Fruit fly (Drosophila melanogaster) whole organism, wandering third instar larva: ENCODE measurements around the gene Pld3.

Experiments used
- CG32264 ChIP-seq: fragments of 200-800 bp; sonication (Bioruptor generic); optimal IDR thresholded peaks from 2 replicates; lab custom pipeline; 2016; ENCODE audit warnings: missing biosample characterization, missing genetic modification characterization
- CG9705 ChIP-seq: fragments of 200-800 bp; sonication (Bioruptor generic); optimal IDR thresholded peaks from 2 replicates; lab custom pipeline; 2018; ENCODE audit warnings: missing biosample characterization, mild to moderate bottlenecking, missing genetic modification characterization
- CrebA ChIP-seq: fragments of 200-800 bp; sonication (Bioruptor generic); optimal IDR thresholded peaks from 2 replicates; lab custom pipeline; 2016; ENCODE audit warnings: missing biosample characterization, mild to moderate bottlenecking, missing genetic modification characterization, borderline replicate concordance
- Dfd ChIP-seq: fragments of >200 bp; optimal IDR thresholded peaks from 2 replicates; lab custom pipeline; 2017; ENCODE audit warnings: missing biosample characterization, missing genetic modification characterization
- Dif ChIP-seq: fragments of 200-275, 200-300 bp; sonication (Bioruptor generic); optimal IDR thresholded peaks from 2 replicates; lab custom pipeline; 2018; ENCODE audit warnings: missing biosample characterization, missing genetic modification characterization; ENCODE audit not compliant: partially characterized antibody
- GATAd ChIP-seq: sonication (Bioruptor generic); optimal IDR thresholded peaks from 2 replicates; lab custom pipeline; 2016; ENCODE audit warnings: missing biosample characterization, missing genetic modification characterization
- HLH106 ChIP-seq: fragments of 200-800 bp; optimal IDR thresholded peaks from 3 replicates; lab custom pipeline; 2019; ENCODE audit warnings: missing biosample characterization, mild to moderate bottlenecking, missing genetic modification characterization, moderate library complexity
- Hnf4 ChIP-seq: fragments of 200-800 bp; sonication (Bioruptor generic); optimal IDR thresholded peaks from 2 replicates; lab custom pipeline; 2016; ENCODE audit warnings: missing biosample characterization, mild to moderate bottlenecking, missing genetic modification characterization
- Hr78 ChIP-seq: fragments of >200 bp; optimal IDR thresholded peaks from 2 replicates; lab custom pipeline; 2017; ENCODE audit warnings: missing biosample characterization, missing genetic modification characterization
- Hr83 ChIP-seq: fragments of 200-300 bp; sonication (Bioruptor generic); optimal IDR thresholded peaks from 2 replicates; lab custom pipeline; 2016; ENCODE audit warnings: missing biosample characterization, mild to moderate bottlenecking, missing genetic modification characterization, moderate library complexity; ENCODE audit not compliant: poor library complexity, severe bottlenecking
- Mio ChIP-seq: sonication (Bioruptor generic); optimal IDR thresholded peaks from 2 replicates; lab custom pipeline; 2016; ENCODE audit warnings: missing biosample characterization, missing genetic modification characterization
- Myc ChIP-seq: fragments of >200 bp; optimal IDR thresholded peaks from 2 replicates; lab custom pipeline; 2017
- N ChIP-seq: fragments of >200 bp; optimal IDR thresholded peaks from 2 replicates; lab custom pipeline; 2018; ENCODE audit warnings: missing biosample characterization, missing external identifiers, missing genetic modification characterization
- OdsH ChIP-seq: fragments of 200-800 bp; sonication (Bioruptor generic); optimal IDR thresholded peaks from 2 replicates; lab custom pipeline; 2016; ENCODE audit warnings: missing biosample characterization, mild to moderate bottlenecking, missing genetic modification characterization
- Rel ChIP-seq, 2 experiments: fragments of 200-800 bp; sonication (Bioruptor generic) in 1 of 2; optimal IDR thresholded peaks; 2 replicates in 1 of 2; 3 replicates in 1 of 2; lab custom pipeline; 2016 to 2019; ENCODE audit warnings: mild to moderate bottlenecking in 2 of 2, missing biosample characterization in 2 of 2, missing genetic modification characterization in 2 of 2, moderate library complexity in 1 of 2
- Sp1 ChIP-seq: fragments of 200-800 bp; sonication (Bioruptor generic); optimal IDR thresholded peaks from 3 replicates; lab custom pipeline; 2019; ENCODE audit warnings: missing biosample characterization, mild to moderate bottlenecking, missing genetic modification characterization, moderate library complexity
- Vsx2 ChIP-seq: fragments of 200-300, 225-300 bp; sonication (Bioruptor generic); optimal IDR thresholded peaks from 2 replicates; lab custom pipeline; 2018; ENCODE audit warnings: missing biosample characterization, missing genetic modification characterization; ENCODE audit not compliant: partially characterized antibody
- br ChIP-seq: fragments of 200-800 bp; sonication (Bioruptor generic); optimal IDR thresholded peaks from 2 replicates; lab custom pipeline; 2016; ENCODE audit warnings: missing biosample characterization, missing genetic modification characterization
- brk ChIP-seq: fragments of 200-800 bp; sonication (Bioruptor generic); optimal IDR thresholded peaks from 2 replicates; lab custom pipeline; 2016; ENCODE audit warnings: missing biosample characterization, mild to moderate bottlenecking, missing genetic modification characterization
- dl ChIP-seq, 2 experiments: fragments of 175-275, 200-275 bp in 1 of 2; fragments of 200-275 bp in 1 of 2; sonication (Bioruptor generic); optimal IDR thresholded peaks; lab custom pipeline; 2018; ENCODE audit warnings: mild to moderate bottlenecking in 2 of 2, missing biosample characterization in 2 of 2, missing genetic modification characterization in 2 of 2, moderate library complexity in 2 of 2; ENCODE audit not compliant: partially characterized antibody in 2 of 2, insufficient read depth in 1 of 2
- dmrt93B ChIP-seq: fragments of 200-800 bp; sonication (Bioruptor generic); optimal IDR thresholded peaks from 2 replicates; lab custom pipeline; 2018; ENCODE audit warnings: missing biosample characterization, mild to moderate bottlenecking, missing genetic modification characterization
- dsf ChIP-seq: sonication (Bioruptor generic); optimal IDR thresholded peaks from 2 replicates; lab custom pipeline; 2016; ENCODE audit warnings: missing biosample characterization, missing genetic modification characterization, borderline replicate concordance
- ey ChIP-seq: fragments of 200-800 bp; sonication (Bioruptor generic); optimal IDR thresholded peaks from 2 replicates; lab custom pipeline; 2016; ENCODE audit warnings: missing biosample characterization, missing genetic modification characterization
- foxo ChIP-seq, 2 experiments: fragments of 200-800 bp; sonication (Bioruptor generic); optimal IDR thresholded peaks; 2 replicates in 1 of 2; 3 replicates in 1 of 2; lab custom pipeline; 2016 to 2017; ENCODE audit warnings: missing biosample characterization in 2 of 2, missing genetic modification characterization in 2 of 2
- fru ChIP-seq: fragments of 200-800 bp; sonication (Bioruptor generic); optimal IDR thresholded peaks from 3 replicates; lab custom pipeline; 2016; ENCODE audit warnings: missing biosample characterization, mild to moderate bottlenecking, missing genetic modification characterization
- h ChIP-seq: fragments of 200-800 bp; sonication (Bioruptor generic); optimal IDR thresholded peaks from 3 replicates; lab custom pipeline; 2016; ENCODE audit warnings: missing biosample characterization, mild to moderate bottlenecking, missing genetic modification characterization
- lola ChIP-seq: fragments of >200 bp; optimal IDR thresholded peaks from 2 replicates; lab custom pipeline; 2017; ENCODE audit warnings: missing biosample characterization, missing genetic modification characterization
- pan ChIP-seq: fragments of >200 bp; optimal IDR thresholded peaks from 2 replicates; lab custom pipeline; 2017
- psq ChIP-seq: fragments of 200-800 bp; sonication (Bioruptor generic); optimal IDR thresholded peaks from 3 replicates; lab custom pipeline; 2017; ENCODE audit warnings: missing biosample characterization, mild to moderate bottlenecking, missing genetic modification characterization, moderate library complexity
- rgr ChIP-seq: fragments of 200-800 bp; sonication (Bioruptor generic); optimal IDR thresholded peaks from 3 replicates; lab custom pipeline; 2016; ENCODE audit warnings: missing biosample characterization, mild to moderate bottlenecking, missing genetic modification characterization
- sage ChIP-seq: fragments of 200-800 bp; sonication (Bioruptor generic); optimal IDR thresholded peaks from 2 replicates; lab custom pipeline; 2016; ENCODE audit warnings: missing biosample characterization, mild to moderate bottlenecking, missing genetic modification characterization
- sv ChIP-seq: fragments of 200-800 bp; sonication (Bioruptor generic); optimal IDR thresholded peaks from 3 replicates; lab custom pipeline; 2016; ENCODE audit warnings: missing biosample characterization, missing genetic modification characterization
- tai ChIP-seq: sonication (Bioruptor generic); optimal IDR thresholded peaks from 2 replicates; lab custom pipeline; 2016; ENCODE audit warnings: missing biosample characterization, missing genetic modification characterization
- usp ChIP-seq: fragments of >200 bp; optimal IDR thresholded peaks from 2 replicates; lab custom pipeline; 2017; ENCODE audit warnings: missing biosample characterization, missing genetic modification characterization
- woc ChIP-seq: sonication (Bioruptor generic); optimal IDR thresholded peaks from 2 replicates; lab custom pipeline; 2016; ENCODE audit warnings: missing biosample characterization, mild to moderate bottlenecking, missing genetic modification characterization

Gene Pld3

DNA sequence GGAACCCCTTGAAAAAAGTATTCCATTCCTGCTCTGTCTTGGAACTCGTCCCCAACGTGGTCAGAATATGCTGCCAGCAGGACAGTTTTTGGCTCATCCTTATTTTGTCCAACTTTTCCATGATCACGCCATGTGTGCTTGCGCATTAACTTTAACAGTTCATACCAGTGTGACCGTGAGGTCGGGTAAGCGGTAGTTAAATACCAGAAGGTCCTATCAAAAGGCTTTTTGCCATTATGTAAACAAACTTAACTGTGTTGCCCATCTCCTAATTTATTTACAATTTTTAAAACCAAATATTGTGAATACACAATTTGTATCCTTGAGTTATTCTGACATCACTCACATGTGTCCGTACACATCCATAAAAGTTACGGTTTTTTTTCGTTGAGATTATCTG lies 10.4 kb upstream of the Pld3 start, which contains the start of gene del:
Gene del, minus strand, starts transcription at position 305 of the 400 bp plus-strand sequence.
- no peak for TF ChIP-seq Myc (lab: Kevin White, UChicago)
- no peak for TF ChIP-seq tai (GFP tag; lab: Kevin White, UChicago)
- TF ChIP-seq pan (lab: Kevin White, UChicago) = no peak
- TF ChIP-seq Hr78 (GFP tag; lab: Kevin White, UChicago) = no peak
- TF ChIP-seq dsf (GFP tag; lab: Kevin White, UChicago) = no peak
- no peak for TF ChIP-seq lola
- no peak for TF ChIP-seq br (GFP tag; lab: Kevin White, UChicago)
- no peak for TF ChIP-seq sage (GFP tag; lab: Kevin White, UChicago)
- TF ChIP-seq usp (GFP tag; lab: Kevin White, UChicago) = no peak
- no peak for TF ChIP-seq CrebA
- no peak for TF ChIP-seq Rel (GFP tag; optimal IDR thresholded peaks at IDR 0.05; lab: Kevin White, UChicago)
- TF ChIP-seq Rel (tag; optimal IDR thresholded peaks at IDR 0.05; lab: Kevin White, UChicago) = no peak
- no peak for TF ChIP-seq GATAd
- no peak for TF ChIP-seq HLH106 (tag; lab: Kevin White, UChicago)
- TF ChIP-seq psq = no peak
- TF ChIP-seq Dfd (GFP tag; lab: Kevin White, UChicago) = no peak
- no peak for TF ChIP-seq fru (GFP tag; lab: Kevin White, UChicago)
- no peak for TF ChIP-seq sv (GFP tag; lab: Kevin White, UChicago)
- no peak for TF ChIP-seq CG9705 (GFP tag; lab: Kevin White, UChicago)
- no peak for TF ChIP-seq foxo (GFP tag; optimal IDR thresholded peaks at IDR 0.05; lab: Kevin White, UChicago)

DNA sequence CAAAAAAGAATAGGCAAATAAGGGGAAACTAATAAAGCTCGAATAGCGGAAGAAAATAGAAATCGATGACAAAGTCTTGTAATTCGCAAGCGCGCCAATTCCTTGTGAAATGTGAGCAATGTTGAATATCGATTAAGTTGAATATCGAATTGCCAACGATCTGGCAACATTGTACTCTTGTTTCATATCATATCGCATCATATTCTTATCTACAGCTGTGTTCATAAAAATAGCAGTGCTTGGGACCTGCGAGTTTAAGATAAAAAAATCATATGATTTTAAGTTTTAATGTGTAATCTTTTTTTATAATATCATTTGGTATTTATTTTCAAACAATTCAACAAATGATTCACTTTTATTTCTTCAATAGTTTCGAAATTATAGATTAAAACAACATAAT lies 9.6 kb upstream of the Pld3 start:
- no peak for TF ChIP-seq Myc (lab: Kevin White, UChicago)
- no peak for TF ChIP-seq psq
- TF ChIP-seq ey (GFP tag; lab: Kevin White, UChicago) = no peak
- no peak for TF ChIP-seq CG32264 (GFP tag; lab: Kevin White, UChicago)
- TF ChIP-seq CG9705 (GFP tag; lab: Kevin White, UChicago) = peak; percentile 4
- TF ChIP-seq Mio = no peak
- TF ChIP-seq GATAd = no peak
- TF ChIP-seq tai (GFP tag; lab: Kevin White, UChicago) = peak; percentile 14
- no peak for TF ChIP-seq Dfd (GFP tag; lab: Kevin White, UChicago)
- no peak for TF ChIP-seq usp (GFP tag; lab: Kevin White, UChicago)
- no peak for TF ChIP-seq Rel (GFP tag; optimal IDR thresholded peaks at IDR 0.05; lab: Kevin White, UChicago)
- no peak for TF ChIP-seq Rel (tag; optimal IDR thresholded peaks at IDR 0.05; lab: Kevin White, UChicago)
- TF ChIP-seq OdsH (GFP tag; lab: Kevin White, UChicago) = no peak
- TF ChIP-seq rgr (GFP tag; lab: Kevin White, UChicago) = peak; percentile 25
- no peak for TF ChIP-seq N (GFP tag; lab: Kevin White, UChicago)
- TF ChIP-seq Hnf4 (GFP tag; lab: Kevin White, UChicago) = peak; percentile 44
- TF ChIP-seq woc (GFP tag; lab: Kevin White, UChicago) = peak; percentile 62
- peak; percentile 48 for TF ChIP-seq Hr83
- TF ChIP-seq CrebA = no peak
- no peak for TF ChIP-seq sage (GFP tag; lab: Kevin White, UChicago)
- TF ChIP-seq Dif (GFP tag; lab: Kevin White, UChicago) = no peak
- TF ChIP-seq Vsx2 (GFP tag; lab: Kevin White, UChicago) = no peak
- no peak for TF ChIP-seq dmrt93B (GFP tag; lab: Kevin White, UChicago)
- no peak for TF ChIP-seq Hr78 (GFP tag; lab: Kevin White, UChicago)
- peak; percentile 39 for TF ChIP-seq HLH106 (tag; lab: Kevin White, UChicago)
- TF ChIP-seq fru (GFP tag; lab: Kevin White, UChicago) = no peak
- TF ChIP-seq h (GFP tag; lab: Kevin White, UChicago) = no peak
- no peak for TF ChIP-seq Sp1
- no peak for TF ChIP-seq dl (GFP tag; optimal IDR thresholded peaks at IDR 0.05; lab: Kevin White, UChicago; ENCODE audit: insufficient read depth in 1 of 2, partially characterized antibody in 2 of 2)
- no peak for TF ChIP-seq pan (lab: Kevin White, UChicago)
- no peak for TF ChIP-seq lola
- TF ChIP-seq foxo (GFP tag; optimal IDR thresholded peaks at IDR 0.05; lab: Kevin White, UChicago) = no peak
- peak; percentile 46 for TF ChIP-seq sv (GFP tag; lab: Kevin White, UChicago)
- no peak for TF ChIP-seq dsf (GFP tag; lab: Kevin White, UChicago)

DNA sequence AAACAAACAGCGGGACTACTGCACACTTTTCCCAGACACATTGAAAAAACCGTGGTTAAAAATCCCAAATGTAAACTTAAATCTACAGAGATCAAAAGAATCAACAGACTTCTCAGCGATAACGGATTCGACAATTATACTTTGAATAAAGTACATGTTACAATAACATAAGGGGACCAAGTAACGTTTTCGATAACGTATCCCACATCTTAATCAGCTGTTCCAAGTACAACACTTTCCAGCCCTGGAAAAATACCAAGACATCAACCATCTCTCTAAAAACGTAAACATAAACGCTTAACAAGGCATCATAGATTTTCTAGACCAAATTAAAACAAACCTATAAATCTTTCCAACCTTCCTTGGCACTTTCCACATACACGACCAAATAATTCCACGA lies 4.8 kb upstream of the Pld3 start:
- TF ChIP-seq Hnf4 (GFP tag; lab: Kevin White, UChicago) (no peak), pan (lab: Kevin White, UChicago) (no peak), dmrt93B (GFP tag; lab: Kevin White, UChicago) (no peak), Vsx2 (GFP tag; lab: Kevin White, UChicago) (no peak), brk (GFP tag; lab: Kevin White, UChicago) (peak; percentile 55), CrebA (no peak), Sp1 (no peak), psq (no peak), foxo (GFP tag; optimal IDR thresholded peaks at IDR 0.05; lab: Kevin White, UChicago) (no peak), Dif (GFP tag; lab: Kevin White, UChicago) (no peak), OdsH (GFP tag; lab: Kevin White, UChicago) (no peak), Rel (GFP tag; optimal IDR thresholded peaks at IDR 0.05; lab: Kevin White, UChicago) (no peak), Rel (tag; optimal IDR thresholded peaks at IDR 0.05; lab: Kevin White, UChicago) (peak; percentile 62)
